Fruit fly (Drosophila melanogaster): ENCODE results near the gene CG31050.

dm6 chr3R:28685558-28685957 is 35.3 kb upstream of the CG31050 start:
- TF ChIP-seq dl (GFP tag; optimal IDR thresholded peaks at IDR 0.05; ENCODE audit: insufficient read depth in 1 of 2, partially characterized antibody in 2 of 2), result no peak
- TF ChIP-seq Dfd (GFP tag; optimal IDR thresholded peaks at IDR 0.05), result no peak
- TF ChIP-seq Mio (GFP tag; optimal IDR thresholded peaks at IDR 0.05), result no peak
- TF ChIP-seq psq (GFP tag; optimal IDR thresholded peaks at IDR 0.05), result no peak
- TF ChIP-seq Abd-B (GFP tag; optimal IDR thresholded peaks at IDR 0.05), result no peak
- no peak for TF ChIP-seq rgr (GFP tag; optimal IDR thresholded peaks at IDR 0.05)
- no peak for TF ChIP-seq woc (GFP tag; optimal IDR thresholded peaks at IDR 0.05)
- TF ChIP-seq Sp1 (GFP tag; optimal IDR thresholded peaks at IDR 0.05), result no peak
